Worm (Caenorhabditis elegans) whole organism, L2 larva: ENCODE data around the gene nhr-59.

Experiments used
- ZK546.5 ChIP-seq: sonication (generic microtip); optimal IDR thresholded peaks from 2 replicates; lab custom pipeline; 2017; ENCODE audit warnings: missing biosample characterization, missing genetic modification characterization
- ama-1 ChIP-seq: fragments of 150-350 bp; optimal IDR thresholded peaks from 2 replicates; lab custom pipeline; 2018; ENCODE audit warnings: inconsistent platforms
- blmp-1 ChIP-seq: sonication (generic microtip); optimal IDR thresholded peaks from 2 replicates; lab custom pipeline; 2017; ENCODE audit warnings: missing genetic modification characterization, mild to moderate bottlenecking, missing compliant biosample characterization, antibody characterized with exemption, moderate library complexity; ENCODE audit not compliant: insufficient read depth
- egl-27 ChIP-seq: sonication (generic microtip); optimal IDR thresholded peaks from 3 replicates; lab custom pipeline; 2017; ENCODE audit warnings: missing biosample characterization, missing genetic modification reagents, missing genetic modification characterization
- elt-3 ChIP-seq: sonication (generic microtip); optimal IDR thresholded peaks from 2 replicates; lab custom pipeline; 2017; ENCODE audit warnings: missing biosample characterization, missing genetic modification characterization
- lin-13 ChIP-seq: fragments of 150-350 bp; optimal IDR thresholded peaks from 2 replicates; lab custom pipeline; 2014; ENCODE audit warnings: missing biosample characterization, missing genetic modification reagents, missing genetic modification characterization
- mab-5 ChIP-seq: fragments of 150-350 bp; optimal IDR thresholded peaks from 2 replicates; lab custom pipeline; 2014; ENCODE audit warnings: missing biosample characterization, missing genetic modification characterization
- mbf-1 ChIP-seq: sonication (generic microtip); optimal IDR thresholded peaks from 2 replicates; lab custom pipeline; 2017; ENCODE audit warnings: missing biosample characterization, missing genetic modification characterization
- nhr-11 ChIP-seq: fragments of 150-350 bp; optimal IDR thresholded peaks from 2 replicates; lab custom pipeline; 2014; ENCODE audit warnings: missing biosample characterization, missing genetic modification characterization
- nhr-12 ChIP-seq: fragments of 150-350 bp; optimal IDR thresholded peaks from 2 replicates; lab custom pipeline; 2014; ENCODE audit warnings: missing biosample characterization, missing genetic modification characterization
- nhr-237 ChIP-seq: fragments of 150-350 bp; optimal IDR thresholded peaks from 2 replicates; lab custom pipeline; 2014; ENCODE audit warnings: missing biosample characterization, missing genetic modification characterization
- skn-1 ChIP-seq: sonication (generic microtip); optimal IDR thresholded peaks from 2 replicates; lab custom pipeline; 2017; ENCODE audit warnings: missing biosample characterization, missing genetic modification characterization
- snpc-4 ChIP-seq: fragments of 150-350 bp; optimal IDR thresholded peaks from 2 replicates; lab custom pipeline; 2014; ENCODE audit warnings: missing biosample characterization, missing genetic modification characterization
- unc-62 ChIP-seq: fragments of 150-350 bp; optimal IDR thresholded peaks from 2 replicates; lab custom pipeline; 2014; ENCODE audit warnings: missing biosample characterization, missing genetic modification reagents, missing genetic modification characterization

- no peak for TF ChIP-seq ZK546.5
- no peak for TF ChIP-seq unc-62 (GFP tag; lab: Kevin White, UChicago)
- TF ChIP-seq mbf-1 = no peak
- no peak for TF ChIP-seq mab-5
- TF ChIP-seq blmp-1 = no peak
- no peak for TF ChIP-seq ama-1 (lab: Kevin White, UChicago)
- no peak for TF ChIP-seq egl-27 (tag; lab: Kevin White, UChicago)
- no peak for TF ChIP-seq snpc-4
- no peak for TF ChIP-seq skn-1 (tag; lab: Kevin White, UChicago)
- TF ChIP-seq nhr-237 (tag; lab: Kevin White, UChicago) = no peak
- no peak for TF ChIP-seq elt-3 (tag; lab: Kevin White, UChicago)
- no peak for TF ChIP-seq lin-13 (GFP tag; lab: Kevin White, UChicago)
- no peak for TF ChIP-seq nhr-11 (tag; lab: Kevin White, UChicago)
- TF ChIP-seq nhr-12 (tag; lab: Kevin White, UChicago) = no peak
These were observed 3.7 kb downstream of the nhr-59 start, which contains the start of the genes Y5H2A.4 and abu-4 for ce11 chrV:2274253-2274892.
